Fruit fly (Drosophila melanogaster) whole organism, prepupa: Measurements from ENCODE around the gene Gnpat.

Experiments
- CG8119 ChIP-seq: fragments of 200-800 bp; sonication (Bioruptor generic); IDR thresholded peaks from 3 replicates; pipeline ENCODE4 v1.3.6; 2022; ENCODE audit warnings: missing biosample characterization, missing genetic modification characterization
- CG8319 ChIP-seq: fragments of 200-800 bp; sonication (Bioruptor generic); optimal IDR thresholded peaks from 3 replicates; lab custom pipeline; 2016; ENCODE audit warnings: missing biosample characterization, missing genetic modification characterization
- Gug ChIP-seq: fragments of 200-800 bp; sonication (Bioruptor generic); IDR thresholded peaks from 2 replicates; pipeline ENCODE4 v1.3.6; 2022; ENCODE audit warnings: missing biosample characterization, missing genetic modification characterization

DNA sequence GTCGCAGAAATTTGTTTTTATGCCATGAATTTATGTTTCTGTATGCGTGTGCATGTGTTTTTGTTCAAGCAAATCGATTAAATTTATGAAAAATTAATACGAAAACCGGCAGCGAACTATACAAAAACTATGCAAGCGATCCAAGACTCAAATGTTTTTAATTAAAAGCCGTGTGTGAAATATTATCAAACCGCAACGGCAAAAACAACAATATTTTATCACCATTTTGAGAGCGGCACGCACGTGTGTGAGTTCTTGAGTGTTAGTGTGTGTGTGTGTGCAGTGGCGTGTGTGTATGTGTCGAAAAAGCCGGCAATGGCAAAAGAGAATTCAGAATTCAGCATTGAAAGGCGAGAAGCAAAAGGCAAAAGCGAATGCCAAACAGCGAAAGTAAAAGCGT, 27.8 kb upstream of the Gnpat start:
- TF ChIP-seq CG8119 (GFP tag; lab: Robert Waterston, UW) (no peak), CG8319 (GFP tag; lab: Kevin White, UChicago) (no peak), Gug (no peak)
